Worm (Caenorhabditis elegans) whole organism, young adult: ENCODE results near the gene srh-206.

ENCODE experiments used
- B0019.2 ChIP-seq: fragments of 200-800 bp; sonication (Bioruptor generic); conservative IDR thresholded peaks from 2 replicates; pipeline ENCODE4 v1.3.6; 2022; ENCODE audit warnings: missing genetic modification reagents, missing genetic modification characterization, missing compliant biosample characterization
- B0336.3 ChIP-seq: fragments of 200-800 bp; sonication (Bioruptor generic); IDR thresholded peaks from 2 replicates; pipeline ENCODE4 v1.3.6; 2022; ENCODE audit warnings: missing genetic modification characterization, missing compliant biosample characterization
- F52B5.7 ChIP-seq: sonication (generic microtip); optimal IDR thresholded peaks from 2 replicates; lab custom pipeline; 2016; ENCODE audit warnings: mild to moderate bottlenecking, missing genetic modification characterization, missing compliant biosample characterization
- ceh-79 ChIP-seq: sonication (generic microtip); optimal IDR thresholded peaks from 2 replicates; lab custom pipeline; 2017; ENCODE audit warnings: mild to moderate bottlenecking, missing genetic modification characterization, missing compliant biosample characterization
- nfyb-1 ChIP-seq: fragments of 200-800 bp; sonication (Bioruptor generic); IDR thresholded peaks from 2 replicates; pipeline ENCODE4 v1.3.6; 2022; ENCODE audit warnings: missing genetic modification reagents, missing genetic modification characterization, missing compliant biosample characterization
- nhr-27 ChIP-seq: fragments of 200-800 bp; sonication (Bioruptor generic); optimal IDR thresholded peaks from 2 replicates; lab custom pipeline; 2018; ENCODE audit warnings: mild to moderate bottlenecking, missing genetic modification characterization, moderate library complexity, missing compliant biosample characterization
- tbp1 ChIP-seq: fragments of 200-800 bp; sonication (Bioruptor generic); optimal IDR thresholded peaks from 2 replicates; lab custom pipeline; 2018; ENCODE audit warnings: mild to moderate bottlenecking, missing genetic modification characterization, missing compliant biosample characterization

DNA sequence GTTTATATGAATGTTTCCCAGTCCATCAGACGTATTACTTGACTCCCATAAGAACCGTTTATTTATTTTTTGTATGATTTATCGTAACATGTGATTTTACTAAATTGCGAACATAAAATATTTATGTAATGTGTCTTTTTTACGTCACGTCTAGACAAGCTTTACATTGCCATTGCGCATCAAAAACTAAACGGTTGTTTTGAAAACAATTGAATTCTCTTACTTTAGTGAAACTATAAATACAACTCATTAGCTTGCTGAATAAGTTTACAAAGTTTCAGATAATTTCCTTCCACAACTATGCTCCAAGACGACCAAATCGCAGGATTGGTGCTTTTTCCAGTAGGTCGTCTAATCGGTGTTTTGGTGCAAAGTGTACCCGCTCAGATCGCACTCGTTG, 20.3 kb upstream of the srh-206 start, which contains the start of gene srx-54:
- TF ChIP-seq F52B5.7 (tag; lab: Kevin White, UChicago) (no peak), B0336.3 (GFP tag; lab: Robert Waterston, UW) (no peak), nhr-27 (tag; lab: Kevin White, UChicago) (no peak), B0019.2 (GFP tag; lab: Robert Waterston, UW) (no peak), tbp1 (no peak), ceh-79 (tag; lab: Kevin White, UChicago) (no peak), nfyb-1 (no peak)
